Fruit fly (Drosophila melanogaster) whole organism, embryonic: ENCODE data around the gene CG33230.

Experiments
- Ada2b ChIP-seq: fragments of 200-800 bp; sonication (Bioruptor generic); IDR thresholded peaks from 2 replicates; pipeline ENCODE4 v1.3.6; 2022; ENCODE audit warnings: missing biosample characterization, missing genetic modification characterization
- Adf1 ChIP-seq: fragments of 200-800 bp; sonication (Bioruptor generic); IDR thresholded peaks from 2 replicates; pipeline ENCODE4 v1.3.6; 2022; ENCODE audit warnings: missing biosample characterization, missing genetic modification characterization
- Atf6 ChIP-seq: fragments of 200-800 bp; sonication (Bioruptor generic); IDR thresholded peaks from 2 replicates; pipeline ENCODE4 v1.3.6; 2022; ENCODE audit warnings: missing biosample characterization, missing genetic modification characterization
- BtbVII ChIP-seq: fragments of 200-800 bp; sonication (Bioruptor generic); optimal IDR thresholded peaks from 3 replicates; lab custom pipeline; 2017; ENCODE audit warnings: missing biosample characterization, mild to moderate bottlenecking, missing genetic modification characterization
- CG11247 ChIP-seq: fragments of 200-800 bp; sonication (Bioruptor generic); IDR thresholded peaks from 2 replicates; pipeline ENCODE4 v1.3.6; 2022; ENCODE audit warnings: missing biosample characterization, missing genetic modification characterization
- CG11696 ChIP-seq: fragments of 200-800 bp; sonication (Bioruptor generic); IDR thresholded peaks from 2 replicates; pipeline ENCODE4 v1.3.6; 2022; ENCODE audit warnings: missing biosample characterization, missing genetic modification characterization
- CG12071 ChIP-seq: fragments of 200-800 bp; sonication (Bioruptor generic); optimal IDR thresholded peaks from 3 replicates; lab custom pipeline; 2018; ENCODE audit warnings: missing biosample characterization, mild to moderate bottlenecking, missing genetic modification characterization
- CG12659 ChIP-seq: fragments of 200-800 bp; sonication (Bioruptor generic); optimal IDR thresholded peaks from 3 replicates; lab custom pipeline; 2017; ENCODE audit warnings: mild to moderate bottlenecking, missing biosample characterization, missing genetic modification reagents, missing genetic modification characterization
- CG12942 ChIP-seq: fragments of 200-800 bp; sonication (Bioruptor generic); optimal IDR thresholded peaks from 3 replicates; lab custom pipeline; 2016; ENCODE audit warnings: missing biosample characterization, missing genetic modification characterization
- CG14050 ChIP-seq: fragments of 200-800 bp; sonication (Bioruptor generic); IDR thresholded peaks from 3 replicates; pipeline ENCODE4 v1.3.6; 2022; ENCODE audit warnings: missing biosample characterization, missing genetic modification characterization
- CG1647 ChIP-seq: fragments of 200-800 bp; sonication (Bioruptor generic); optimal IDR thresholded peaks from 3 replicates; lab custom pipeline; 2016; ENCODE audit warnings: missing biosample characterization, missing genetic modification characterization
- CG2116 ChIP-seq: fragments of 200-800 bp; sonication (Bioruptor generic); optimal IDR thresholded peaks from 3 replicates; lab custom pipeline; 2018; ENCODE audit warnings: missing biosample characterization, mild to moderate bottlenecking, missing genetic modification characterization
- CG2129 ChIP-seq: fragments of 200-800 bp; sonication (Bioruptor generic); IDR thresholded peaks from 2 replicates; pipeline ENCODE4 v1.3.6; 2022; ENCODE audit warnings: missing biosample characterization, missing genetic modification characterization; ENCODE audit not compliant: partially characterized antibody
- CG30431 ChIP-seq: fragments of 200-800 bp; sonication (Bioruptor generic); optimal IDR thresholded peaks from 2 replicates; lab custom pipeline; 2017; ENCODE audit warnings: missing biosample characterization, missing genetic modification characterization
- CG3065 ChIP-seq: fragments of 200-800 bp; sonication (Bioruptor generic); optimal IDR thresholded peaks from 2 replicates; lab custom pipeline; 2016; ENCODE audit warnings: missing biosample characterization, missing genetic modification characterization
- CG31224 ChIP-seq: fragments of 200-800 bp; sonication (Bioruptor generic); IDR thresholded peaks from 2 replicates; pipeline ENCODE4 v1.3.6; 2022; ENCODE audit warnings: missing biosample characterization, missing genetic modification characterization
- CG34376 ChIP-seq: fragments of 200-800 bp; sonication (Bioruptor generic); optimal IDR thresholded peaks from 2 replicates; lab custom pipeline; 2018; ENCODE audit warnings: missing biosample characterization, mild to moderate bottlenecking, missing genetic modification characterization
- CG4328 ChIP-seq: fragments of 200-800 bp; sonication (Bioruptor generic); optimal IDR thresholded peaks from 3 replicates; lab custom pipeline; 2017; ENCODE audit warnings: missing biosample characterization, missing genetic modification reagents, missing genetic modification characterization
- CG4820 ChIP-seq: fragments of 200-800 bp; sonication (Bioruptor generic); optimal IDR thresholded peaks from 3 replicates; lab custom pipeline; 2016; ENCODE audit warnings: missing biosample characterization, missing genetic modification characterization
- CG5180 ChIP-seq: fragments of 200-800 bp; sonication (Bioruptor generic); optimal IDR thresholded peaks from 3 replicates; lab custom pipeline; 2017; ENCODE audit warnings: missing biosample characterization, missing genetic modification characterization, mild to moderate bottlenecking, moderate library complexity, missing genetic modification reagents
- CG6813 ChIP-seq: fragments of 200-800 bp; sonication (Bioruptor generic); optimal IDR thresholded peaks from 2 replicates; lab custom pipeline; 2017; ENCODE audit warnings: missing biosample characterization, missing genetic modification characterization, mild to moderate bottlenecking, moderate library complexity, missing genetic modification reagents
- Camta ChIP-seq: fragments of 200-800 bp; sonication (Bioruptor generic); optimal IDR thresholded peaks from 2 replicates; lab custom pipeline; 2016; ENCODE audit warnings: missing biosample characterization, missing genetic modification characterization
- HLH3B ChIP-seq: fragments of 200-800 bp; sonication (Bioruptor generic); IDR thresholded peaks from 2 replicates; pipeline ENCODE4 v1.3.6; 2022; ENCODE audit warnings: missing biosample characterization, missing genetic modification characterization
- Hr39 ChIP-seq: fragments of >200 bp; optimal IDR thresholded peaks from 2 replicates; lab custom pipeline; 2017
- Nf-YA ChIP-seq: fragments of 200-800 bp; sonication (Bioruptor generic); IDR thresholded peaks from 2 replicates; pipeline ENCODE4 v1.3.6; 2022; ENCODE audit warnings: missing biosample characterization, missing genetic modification characterization
- Oaz ChIP-seq: fragments of 200-800 bp; sonication (Bioruptor generic); IDR thresholded peaks from 2 replicates; pipeline ENCODE4 v1.3.6; 2022; ENCODE audit warnings: missing biosample characterization, missing genetic modification characterization
- PHDP ChIP-seq: fragments of 200-800 bp; sonication (Bioruptor generic); optimal IDR thresholded peaks from 3 replicates; lab custom pipeline; 2018; ENCODE audit warnings: missing biosample characterization, mild to moderate bottlenecking, missing genetic modification characterization, moderate library complexity
- Taf1 ChIP-seq: fragments of 200-800 bp; sonication (Bioruptor generic); IDR thresholded peaks from 2 replicates; pipeline ENCODE4 v1.3.6; 2022; ENCODE audit warnings: missing biosample characterization, missing genetic modification characterization
- ap ChIP-seq: fragments of 200-800 bp; sonication (Bioruptor generic); IDR thresholded peaks from 2 replicates; pipeline ENCODE4 v1.3.6; 2022; ENCODE audit warnings: missing biosample characterization, missing genetic modification characterization
- corto ChIP-seq: fragments of 200-800 bp; sonication (Bioruptor generic); optimal IDR thresholded peaks from 2 replicates; lab custom pipeline; 2016; ENCODE audit warnings: missing biosample characterization, mild to moderate bottlenecking, missing genetic modification characterization, moderate library complexity
- fd3F ChIP-seq: fragments of 200-800 bp; sonication (Bioruptor generic); optimal IDR thresholded peaks from 2 replicates; lab custom pipeline; 2018; ENCODE audit warnings: missing biosample characterization, mild to moderate bottlenecking, missing genetic modification characterization, moderate library complexity
- fd64A ChIP-seq: fragments of 200-800 bp; sonication (Bioruptor generic); optimal IDR thresholded peaks from 3 replicates; lab custom pipeline; 2018; ENCODE audit warnings: missing biosample characterization, mild to moderate bottlenecking, missing genetic modification characterization
- ftz-f1 ChIP-seq: fragments of 200-800 bp; sonication (Bioruptor generic); optimal IDR thresholded peaks from 2 replicates; lab custom pipeline; 2016; ENCODE audit warnings: missing biosample characterization, missing genetic modification characterization
- gem ChIP-seq: fragments of 200-800 bp; sonication (Bioruptor generic); optimal IDR thresholded peaks from 2 replicates; lab custom pipeline; 2019; ENCODE audit warnings: missing biosample characterization, mild to moderate bottlenecking, missing genetic modification characterization, moderate library complexity
- her ChIP-seq: fragments of 200-800 bp; sonication (Bioruptor generic); optimal IDR thresholded peaks from 2 replicates; lab custom pipeline; 2016; ENCODE audit warnings: missing biosample characterization, missing genetic modification characterization
- hth ChIP-seq: fragments of >200 bp; optimal IDR thresholded peaks from 2 replicates; lab custom pipeline; 2017; ENCODE audit warnings: inconsistent platforms
- ind ChIP-seq: fragments of 200-800 bp; sonication (Bioruptor generic); optimal IDR thresholded peaks from 3 replicates; lab custom pipeline; 2016; ENCODE audit warnings: missing biosample characterization, missing genetic modification characterization
- jumu ChIP-seq: fragments of 200-800 bp; sonication (Bioruptor generic); optimal IDR thresholded peaks from 3 replicates; lab custom pipeline; 2016; ENCODE audit warnings: missing biosample characterization, missing genetic modification characterization
- kni ChIP-seq: fragments of 200-800 bp; sonication (Bioruptor generic); optimal IDR thresholded peaks from 3 replicates; lab custom pipeline; 2017; ENCODE audit warnings: mild to moderate bottlenecking, missing biosample characterization, missing genetic modification reagents, missing genetic modification characterization
- lab ChIP-seq: fragments of 200-800 bp; sonication (Bioruptor generic); optimal IDR thresholded peaks from 3 replicates; lab custom pipeline; 2017; ENCODE audit warnings: missing biosample characterization, missing genetic modification characterization, mild to moderate bottlenecking, moderate library complexity, missing genetic modification reagents
- lbe ChIP-seq: fragments of 200-800 bp; sonication (Bioruptor generic); optimal IDR thresholded peaks from 2 replicates; lab custom pipeline; 2016; ENCODE audit warnings: missing biosample characterization, mild to moderate bottlenecking, missing genetic modification characterization
- onecut ChIP-seq: fragments of 200-800 bp; sonication (Bioruptor generic); IDR thresholded peaks from 2 replicates; pipeline ENCODE4 v1.3.6; 2022; ENCODE audit warnings: missing biosample characterization, missing genetic modification characterization
- pnt ChIP-seq: fragments of 200-800 bp; sonication (Bioruptor generic); optimal IDR thresholded peaks from 3 replicates; lab custom pipeline; 2016; ENCODE audit warnings: missing biosample characterization, missing genetic modification characterization
- prd ChIP-seq, 3 experiments: fragments of >200 bp in 2 of 3; fragments of 200-800 bp in 1 of 3; sonication (Bioruptor generic) in 1 of 3; optimal IDR thresholded peaks in 2 of 3; IDR thresholded peaks in 1 of 3; 2 replicates in 2 of 3; 3 replicates in 1 of 3; pipeline versions ENCODE4 v1.3.6 to Lab custom; 2017 to 2022; ENCODE audit warnings: missing biosample characterization in 1 of 3, missing genetic modification characterization in 1 of 3
- ro ChIP-seq: fragments of 200-800 bp; sonication (Bioruptor generic); IDR thresholded peaks from 2 replicates; pipeline ENCODE4 v1.3.6; 2022; ENCODE audit warnings: missing biosample characterization, missing genetic modification characterization
- shn ChIP-seq: fragments of 200-800 bp; sonication (Bioruptor generic); optimal IDR thresholded peaks from 3 replicates; lab custom pipeline; 2016; ENCODE audit warnings: missing biosample characterization, missing genetic modification characterization
- stwl ChIP-seq: fragments of 200-800 bp; sonication (Bioruptor generic); optimal IDR thresholded peaks from 3 replicates; lab custom pipeline; 2018; ENCODE audit warnings: missing biosample characterization, mild to moderate bottlenecking, missing genetic modification characterization, moderate library complexity
- unpg ChIP-seq: fragments of 200-800 bp; sonication (Bioruptor generic); optimal IDR thresholded peaks from 3 replicates; lab custom pipeline; 2018; ENCODE audit warnings: missing biosample characterization, mild to moderate bottlenecking, missing genetic modification characterization, moderate library complexity
- usp ChIP-seq: fragments of >200 bp; optimal IDR thresholded peaks from 2 replicates; lab custom pipeline; 2017; ENCODE audit warnings: missing biosample characterization, missing genetic modification characterization
- vnd ChIP-seq: fragments of 200-800 bp; sonication (Bioruptor generic); IDR thresholded peaks from 3 replicates; pipeline ENCODE4 v1.3.6; 2022; ENCODE audit warnings: missing biosample characterization, missing genetic modification characterization; ENCODE audit not compliant: partially characterized antibody

Gene CG33230

dm6 chr3L:1578391-1578948 lies 39.7 kb upstream of the CG33230 start (continued):
- TF ChIP-seq ind (GFP tag; lab: Kevin White, UChicago) (peak; percentile 44), lab (GFP tag; lab: Kevin White, UChicago) (peak; percentile 76), Camta (GFP tag; lab: Kevin White, UChicago) (peak; percentile 33), Taf1 (GFP tag; lab: Robert Waterston, UW) (no peak), CG11696 (peak; percentile 11; the same call in 1 of the 2 replicates), ap (GFP tag; lab: Robert Waterston, UW) (0 out of 2 replicates have a peak, but pooled peaks have one; percentile 24), onecut (GFP tag; lab: Robert Waterston, UW) (peak; percentile 25; the same call in 1 of the 2 replicates), CG3065 (no peak), CG4328 (GFP tag; lab: Kevin White, UChicago) (peak; percentile 2), fd3F (GFP tag; lab: Kevin White, UChicago) (peak; percentile 3), PHDP (tag; lab: Kevin White, UChicago) (peak; percentile 50), CG34376 (no peak), BtbVII (peak; percentile 69), CG2116 (GFP tag; lab: Kevin White, UChicago) (peak; percentile 19), prd (optimal IDR thresholded peaks at IDR 0.05; lab: Kevin White, UChicago) (no peak), prd (GFP tag; IDR thresholded peaks at IDR 0.05; lab: Robert Waterston, UW) (peak; percentile 58), Nf-YA (GFP tag; lab: Robert Waterston, UW) (peak; percentile 36; the same call in 1 of the 2 replicates), hth (lab: Kevin White, UChicago) (no peak), CG5180 (peak; percentile 54), CG1647 (GFP tag; lab: Kevin White, UChicago) (no peak), Ada2b (peak; percentile 33; the same call in 1 of the 2 replicates), Atf6 (GFP tag; lab: Robert Waterston, UW) (peak; percentile 61), CG2129 (no peak), vnd (GFP tag; lab: Robert Waterston, UW) (no peak), shn (peak; percentile 18), gem (peak; percentile 59), CG12659 (GFP tag; lab: Kevin White, UChicago) (peak; percentile 31), ro (GFP tag; lab: Robert Waterston, UW) (no peak), Adf1 (GFP tag; lab: Robert Waterston, UW) (no peak), kni (GFP tag; lab: Kevin White, UChicago) (no peak), CG4820 (GFP tag; lab: Kevin White, UChicago) (peak; percentile 37), HLH3B (peak; percentile 47; the same call in 1 of the 2 replicates), CG12071 (GFP tag; lab: Kevin White, UChicago) (peak; percentile 14), ftz-f1 (peak; percentile 2), fd64A (GFP tag; lab: Kevin White, UChicago) (no peak), Hr39 (no peak), corto (no peak), unpg (GFP tag; lab: Kevin White, UChicago) (peak; percentile 48), CG11247 (GFP tag; lab: Robert Waterston, UW) (no peak), CG6813 (peak; percentile 65), CG31224 (GFP tag; lab: Robert Waterston, UW) (0 out of 2 replicates have a peak, but pooled peaks have one; percentile 7), jumu (GFP tag; lab: Kevin White, UChicago) (peak; percentile 23), CG14050 (GFP tag; lab: Robert Waterston, UW) (no peak), stwl (tag; lab: Kevin White, UChicago) (no peak), CG12942 (GFP tag; lab: Kevin White, UChicago) (no peak), pnt (GFP tag; lab: Kevin White, UChicago) (peak; percentile 27), her (GFP tag; lab: Kevin White, UChicago) (peak; percentile 6), usp (GFP tag; lab: Kevin White, UChicago) (no peak), lbe (GFP tag; lab: Kevin White, UChicago) (no peak), CG30431 (GFP tag; lab: Kevin White, UChicago) (no peak), Oaz (no peak)
